Worm (Caenorhabditis elegans): Measurements from ENCODE around the gene mrt-2.
A peak's percentile ranks its signal among the peaks of the same experiment; 100 is the strongest.
"Not testable (repeated sequence)": the region's sequence is repeated elsewhere in the genome, so short reads cannot be mapped to it uniquely, and the experiment has no call there.

ce11 chrIII:11773581-11773980, 27.0 kb downstream of the mrt-2 start, which contains the start of gene gbf-1:
- TF ChIP-seq efl-1 (optimal IDR thresholded peaks at IDR 0.05); nhr-12 (tag; optimal IDR thresholded peaks at IDR 0.05); ztf-4 (tag; optimal IDR thresholded peaks at IDR 0.05); egl-27 (tag; optimal IDR thresholded peaks at IDR 0.05): not testable (repeated sequence)
- TF ChIP-seq efl-1 (GFP tag; optimal IDR thresholded peaks at IDR 0.05 in 1 of 2), result peak in 1 of 2 experiments; percentile 71

All from whole organism, L1 larva.